Worm (Caenorhabditis elegans) whole organism, mixed stage, embryonic: ENCODE results near the gene ndus-8.

ENCODE experiments used
- blmp-1 ChIP-seq: fragments of 150-350 bp; optimal IDR thresholded peaks from 2 replicates; lab custom pipeline; 2014; ENCODE audit warnings: missing biosample characterization, missing genetic modification characterization
- unc-120 ChIP-seq: sonication (generic microtip); optimal IDR thresholded peaks from 2 replicates; lab custom pipeline; 2017; ENCODE audit warnings: missing genetic modification characterization, missing compliant biosample characterization; ENCODE audit not compliant: poor library complexity, severe bottlenecking
- unc-39 ChIP-seq: fragments of 150-350 bp; optimal IDR thresholded peaks from 2 replicates; lab custom pipeline; 2014; ENCODE audit warnings: missing biosample characterization, missing genetic modification characterization
- unc-62 ChIP-seq: fragments of 150-350 bp; optimal IDR thresholded peaks from 2 replicates; lab custom pipeline; 2014; ENCODE audit warnings: missing biosample characterization, missing genetic modification reagents, missing genetic modification characterization

- TF ChIP-seq unc-120 (no peak), unc-62 (GFP tag; lab: Kevin White, UChicago) (no peak), unc-39 (no peak), blmp-1 (tag; lab: Kevin White, UChicago) (no peak)
Observed at ce11 chrIII:7203130-7203775, 30.7 kb downstream of the ndus-8 start.
